ENCODE assay signal across 2 worm cellular contexts in the genomic region with DNA sequence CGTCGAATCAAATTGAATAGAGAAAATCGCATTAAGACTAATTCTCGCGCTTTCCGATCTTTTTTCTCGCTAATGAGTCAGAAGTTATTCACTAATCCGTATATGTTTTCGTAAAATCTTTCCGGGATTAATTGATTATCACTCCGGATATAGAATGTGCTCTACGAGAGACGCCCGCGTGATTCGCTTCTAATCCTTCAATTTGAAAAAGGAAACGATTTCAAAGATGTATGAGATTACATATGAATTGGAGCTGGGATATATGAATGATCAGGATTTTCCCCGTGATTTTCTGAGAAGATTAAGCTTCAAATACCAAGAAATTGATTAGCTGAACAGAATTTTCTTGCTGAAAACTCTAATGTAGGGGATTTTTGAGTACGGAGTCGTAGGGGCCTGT.
TF ChIP-seq lines count a peak whose summit lies in the region.

No protein-coding gene starts in this region.

TF ChIP-seq in whole organism, L1 larva, 84 proteins besides CTCF, POLR2A, EP300 and RAD21 (continued from another document):
- peak; percentile 42 for TF ChIP-seq ceh-8 (GFP tag; optimal IDR thresholded peaks at IDR 0.05; lab: Kevin White, UChicago)
- no peak for TF ChIP-seq zip-4 (GFP tag; optimal IDR thresholded peaks at IDR 0.05; lab: Kevin White, UChicago)
- peak; percentile 52 for TF ChIP-seq nhr-11 (tag; optimal IDR thresholded peaks at IDR 0.05; lab: Kevin White, UChicago)
- TF ChIP-seq pax-3 (tag; optimal IDR thresholded peaks at IDR 0.05; lab: Kevin White, UChicago): peak; percentile 78
- peak; percentile 87 for TF ChIP-seq nhr-47 (tag; optimal IDR thresholded peaks at IDR 0.05; lab: Kevin White, UChicago)
- TF ChIP-seq swsn-7 (tag; optimal IDR thresholded peaks at IDR 0.05; lab: Kevin White, UChicago): peak; percentile 34
- no peak for TF ChIP-seq Y116A8C.19 (tag; optimal IDR thresholded peaks at IDR 0.05; lab: Kevin White, UChicago; ENCODE audit: borderline replicate concordance)
- TF ChIP-seq fkh-4 (tag; optimal IDR thresholded peaks at IDR 0.05; lab: Kevin White, UChicago; ENCODE audit: borderline replicate concordance): peak; percentile 83
- peak; percentile 42 for TF ChIP-seq nhr-85 (tag; lab: Kevin White, UChicago)
- no peak for TF ChIP-seq tbx-2 (tag; optimal IDR thresholded peaks at IDR 0.05; lab: Kevin White, UChicago)
- peak; percentile 99 for TF ChIP-seq dsc-1 (tag; optimal IDR thresholded peaks at IDR 0.05; lab: Kevin White, UChicago)
- no peak for TF ChIP-seq nhr-76 (tag; optimal IDR thresholded peaks at IDR 0.05; lab: Kevin White, UChicago)

TF ChIP-seq in whole organism, L2 larva, 48 proteins besides CTCF, POLR2A, EP300 and RAD21 (continued from another document):
- TF ChIP-seq ceh-16 (tag; optimal IDR thresholded peaks at IDR 0.05; lab: Kevin White, UChicago) (no peak), nhr-129 (tag; optimal IDR thresholded peaks at IDR 0.05; lab: Kevin White, UChicago) (no peak), egl-27 (tag; optimal IDR thresholded peaks at IDR 0.05; lab: Kevin White, UChicago) (no peak), blmp-1 (tag; optimal IDR thresholded peaks at IDR 0.05; lab: Kevin White, UChicago; ENCODE audit: insufficient read depth) (no peak), dmd-4 (tag; optimal IDR thresholded peaks at IDR 0.05; lab: Kevin White, UChicago) (peak; percentile 38), F13H6.1 (tag; optimal IDR thresholded peaks at IDR 0.05; lab: Kevin White, UChicago) (no peak), peb-1 (tag; optimal IDR thresholded peaks at IDR 0.05; lab: Kevin White, UChicago) (no peak), R02D3.7 (tag; optimal IDR thresholded peaks at IDR 0.05; lab: Kevin White, UChicago) (no peak), Y55F3AM.14 (GFP tag; optimal IDR thresholded peaks at IDR 0.05; lab: Kevin White, UChicago) (no peak), C34F6.9 (tag; optimal IDR thresholded peaks at IDR 0.05; lab: Kevin White, UChicago) (peak; percentile 23)
